Fruit fly (Drosophila melanogaster) whole organism, embryonic: Measurements from ENCODE around the gene CG10254.

Source experiments
- Atf-2 ChIP-seq: fragments of 200-800 bp; sonication (Bioruptor generic); optimal IDR thresholded peaks from 2 replicates; lab custom pipeline; 2016; ENCODE audit warnings: missing biosample characterization, missing genetic modification characterization
- CG10462 ChIP-seq: fragments of 200-800 bp; sonication (Bioruptor generic); optimal IDR thresholded peaks from 2 replicates; lab custom pipeline; 2016; ENCODE audit warnings: missing biosample characterization, missing genetic modification characterization
- CG12155 ChIP-seq: fragments of 200-800 bp; sonication (Bioruptor generic); optimal IDR thresholded peaks from 3 replicates; lab custom pipeline; 2016; ENCODE audit warnings: missing biosample characterization, missing genetic modification characterization
- CG12769 ChIP-seq: fragments of 200-800 bp; sonication (Bioruptor generic); optimal IDR thresholded peaks from 2 replicates; lab custom pipeline; 2019; ENCODE audit warnings: missing biosample characterization, mild to moderate bottlenecking, missing genetic modification characterization, moderate library complexity
- CG14860 ChIP-seq: fragments of 200-800 bp; sonication (Bioruptor generic); IDR thresholded peaks from 3 replicates; pipeline ENCODE4 v1.3.6; 2022; ENCODE audit warnings: missing biosample characterization, missing genetic modification characterization; ENCODE audit not compliant: partially characterized antibody
- CG15514 ChIP-seq: fragments of 200-800 bp; sonication (Bioruptor generic); optimal IDR thresholded peaks from 3 replicates; lab custom pipeline; 2017; ENCODE audit warnings: missing biosample characterization, missing genetic modification characterization, mild to moderate bottlenecking, moderate library complexity, missing genetic modification reagents
- CG16779 ChIP-seq: fragments of 200-800 bp; sonication (Bioruptor generic); IDR thresholded peaks from 2 replicates; pipeline ENCODE4 v1.3.6; 2022; ENCODE audit warnings: missing biosample characterization, missing genetic modification characterization
- CG17385 ChIP-seq: fragments of 200-800 bp; sonication (Bioruptor generic); optimal IDR thresholded peaks from 3 replicates; lab custom pipeline; 2018; ENCODE audit warnings: missing biosample characterization, mild to moderate bottlenecking, missing genetic modification characterization
- CG17568 ChIP-seq: fragments of 200-800 bp; sonication (Bioruptor generic); optimal IDR thresholded peaks from 2 replicates; lab custom pipeline; 2018; ENCODE audit warnings: missing biosample characterization, mild to moderate bottlenecking, missing genetic modification characterization, moderate library complexity
- CG18619 ChIP-seq: fragments of 200-800 bp; sonication (Bioruptor generic); optimal IDR thresholded peaks from 3 replicates; lab custom pipeline; 2017; ENCODE audit warnings: missing biosample characterization, mild to moderate bottlenecking, missing genetic modification characterization
- CG30020 ChIP-seq: fragments of 200-800 bp; optimal IDR thresholded peaks from 2 replicates; lab custom pipeline; 2019; ENCODE audit warnings: missing biosample characterization, mild to moderate bottlenecking, missing genetic modification characterization, moderate library complexity
- CG31388 ChIP-seq: fragments of 200-800 bp; sonication (Bioruptor generic); optimal IDR thresholded peaks from 2 replicates; lab custom pipeline; 2016; ENCODE audit warnings: missing biosample characterization, missing genetic modification characterization
- CG33557 ChIP-seq: fragments of 200-800 bp; sonication (Bioruptor generic); optimal IDR thresholded peaks from 2 replicates; lab custom pipeline; 2019; ENCODE audit warnings: missing biosample characterization, mild to moderate bottlenecking, missing genetic modification characterization, moderate library complexity
- CG3407 ChIP-seq: fragments of 200-800 bp; sonication (Bioruptor generic); optimal IDR thresholded peaks from 2 replicates; lab custom pipeline; 2018; ENCODE audit warnings: missing biosample characterization, mild to moderate bottlenecking, missing genetic modification characterization
- CG5953 ChIP-seq: fragments of 200-800 bp; sonication (Bioruptor generic); IDR thresholded peaks from 2 replicates; pipeline ENCODE4 v1.3.6; 2022; ENCODE audit warnings: missing biosample characterization, missing genetic modification characterization
- CG7556 ChIP-seq: fragments of 200-800 bp; sonication (Bioruptor generic); optimal IDR thresholded peaks from 2 replicates; lab custom pipeline; 2017; ENCODE audit warnings: missing biosample characterization, mild to moderate bottlenecking, missing genetic modification characterization
- CG7786 ChIP-seq: fragments of 200-800 bp; sonication (Bioruptor generic); optimal IDR thresholded peaks from 2 replicates; lab custom pipeline; 2016; ENCODE audit warnings: missing biosample characterization, missing genetic modification characterization
- CG9437 ChIP-seq: fragments of 200-800 bp; sonication (Bioruptor generic); optimal IDR thresholded peaks from 2 replicates; lab custom pipeline; 2018; ENCODE audit warnings: missing biosample characterization, mild to moderate bottlenecking, missing genetic modification characterization
- Dip3 ChIP-seq: fragments of 200-800 bp; sonication (Bioruptor generic); optimal IDR thresholded peaks from 3 replicates; lab custom pipeline; 2016; ENCODE audit warnings: missing biosample characterization, missing genetic modification characterization
- Dll ChIP-seq: fragments of 200-800 bp; sonication (Bioruptor generic); IDR thresholded peaks from 4 replicates; pipeline ENCODE4 v1.3.6; 2022; ENCODE audit warnings: missing biosample characterization, missing genetic modification characterization; ENCODE audit not compliant: partially characterized antibody
- Ets97D ChIP-seq: fragments of 200-800 bp; sonication (Bioruptor generic); optimal IDR thresholded peaks from 3 replicates; lab custom pipeline; 2016; ENCODE audit warnings: missing biosample characterization, missing genetic modification characterization
- HHEX ChIP-seq: fragments of 200-800 bp; sonication (Bioruptor generic); optimal IDR thresholded peaks from 3 replicates; lab custom pipeline; 2017; ENCODE audit warnings: missing biosample characterization, mild to moderate bottlenecking, missing genetic modification characterization, missing genetic modification reagents
- Hmr ChIP-seq: fragments of 200-800 bp; sonication (Bioruptor generic); optimal IDR thresholded peaks from 3 replicates; lab custom pipeline; 2017; ENCODE audit warnings: mild to moderate bottlenecking, missing biosample characterization, missing genetic modification reagents, missing genetic modification characterization
- MTF-1 ChIP-seq: fragments of 200-800 bp; sonication (Bioruptor generic); optimal IDR thresholded peaks from 2 replicates; lab custom pipeline; 2018; ENCODE audit warnings: missing biosample characterization, mild to moderate bottlenecking, missing genetic modification characterization, borderline replicate concordance
- Mes4 ChIP-seq: fragments of 200-800 bp; sonication (Bioruptor generic); optimal IDR thresholded peaks from 2 replicates; lab custom pipeline; 2016; ENCODE audit warnings: missing biosample characterization, missing genetic modification characterization
- Opbp ChIP-seq: fragments of 200-800 bp; sonication (Bioruptor generic); IDR thresholded peaks from 3 replicates; pipeline ENCODE4 v1.3.6; 2022; ENCODE audit warnings: missing biosample characterization, missing genetic modification characterization; ENCODE audit not compliant: partially characterized antibody
- Sox100B ChIP-seq: fragments of 200-800 bp; sonication (Bioruptor generic); optimal IDR thresholded peaks from 3 replicates; lab custom pipeline; 2018; ENCODE audit warnings: missing biosample characterization, mild to moderate bottlenecking, missing genetic modification characterization
- Vsx1 ChIP-seq: fragments of 200-800 bp; sonication (Bioruptor generic); optimal IDR thresholded peaks from 2 replicates; lab custom pipeline; 2017; ENCODE audit warnings: missing biosample characterization, mild to moderate bottlenecking, missing genetic modification characterization, missing genetic modification reagents
- az2 ChIP-seq: fragments of 200-800 bp; sonication (Bioruptor generic); optimal IDR thresholded peaks from 3 replicates; lab custom pipeline; 2016; ENCODE audit warnings: missing biosample characterization, missing genetic modification characterization
- crp ChIP-seq, 2 experiments: fragments of 200-800 bp; sonication (Bioruptor generic); optimal IDR thresholded peaks; 2 replicates in 1 of 2; 3 replicates in 1 of 2; lab custom pipeline; 2017; ENCODE audit warnings: missing biosample characterization in 2 of 2, missing genetic modification characterization in 2 of 2, mild to moderate bottlenecking in 1 of 2, moderate library complexity in 1 of 2
- dimm ChIP-seq: fragments of 200-800 bp; sonication (Bioruptor generic); IDR thresholded peaks from 2 replicates; pipeline ENCODE4 v1.3.6; 2022; ENCODE audit warnings: missing biosample characterization, missing genetic modification characterization
- dysf ChIP-seq: fragments of 200-800 bp; sonication (Bioruptor generic); IDR thresholded peaks from 3 replicates; pipeline ENCODE4 v1.3.6; 2022; ENCODE audit warnings: missing biosample characterization, missing genetic modification characterization
- esg ChIP-seq: fragments of 200-800 bp; sonication (Bioruptor generic); conservative IDR thresholded peaks from 2 replicates; pipeline ENCODE4 v1.3.6; 2022; ENCODE audit warnings: missing biosample characterization, missing genetic modification characterization
- fd3F ChIP-seq: fragments of 200-800 bp; sonication (Bioruptor generic); optimal IDR thresholded peaks from 2 replicates; lab custom pipeline; 2018; ENCODE audit warnings: missing biosample characterization, mild to moderate bottlenecking, missing genetic modification characterization, moderate library complexity
- gsb ChIP-seq: fragments of 200-800 bp; sonication (Bioruptor generic); IDR thresholded peaks from 2 replicates; pipeline ENCODE4 v1.3.6; 2022; ENCODE audit warnings: missing biosample characterization, missing genetic modification characterization
- gt ChIP-seq: fragments of 200-800 bp; sonication (Bioruptor generic); IDR thresholded peaks from 2 replicates; pipeline ENCODE4 v1.3.6; 2022; ENCODE audit warnings: missing biosample characterization, missing genetic modification characterization
- hkb ChIP-seq, 2 experiments: fragments of 200-800 bp in 1 of 2; fragments of >200 bp in 1 of 2; sonication (Bioruptor generic) in 1 of 2; IDR thresholded peaks in 1 of 2; optimal IDR thresholded peaks in 1 of 2; 2 replicates each; pipeline versions ENCODE4 v1.3.6 to Lab custom; 2017 to 2022; ENCODE audit warnings: missing biosample characterization in 1 of 2, missing genetic modification characterization in 1 of 2
- inv ChIP-seq: fragments of 200-800 bp; sonication (Bioruptor generic); IDR thresholded peaks from 2 replicates; pipeline ENCODE4 v1.3.6; 2022; ENCODE audit warnings: missing biosample characterization, missing genetic modification characterization; ENCODE audit not compliant: partially characterized antibody
- org-1 ChIP-seq: fragments of 200-800 bp; sonication (Bioruptor generic); optimal IDR thresholded peaks from 2 replicates; lab custom pipeline; 2017; ENCODE audit warnings: missing biosample characterization, missing genetic modification characterization
- pita ChIP-seq: fragments of 200-800 bp; sonication (Bioruptor generic); optimal IDR thresholded peaks from 2 replicates; lab custom pipeline; 2017; ENCODE audit warnings: missing biosample characterization, mild to moderate bottlenecking, missing genetic modification characterization
- sens-2 ChIP-seq: fragments of 200-800 bp; sonication (Bioruptor generic); IDR thresholded peaks from 2 replicates; pipeline ENCODE4 v1.3.6; 2022; ENCODE audit warnings: missing biosample characterization, missing genetic modification characterization
- sima ChIP-seq: fragments of 200-800 bp; sonication (Bioruptor generic); optimal IDR thresholded peaks from 2 replicates; lab custom pipeline; 2016; ENCODE audit warnings: missing biosample characterization, missing genetic modification characterization
- slbo ChIP-seq: fragments of 200-800 bp; sonication (Bioruptor generic); IDR thresholded peaks from 2 replicates; pipeline ENCODE4 v1.3.6; 2022; ENCODE audit warnings: missing biosample characterization, missing genetic modification characterization
- sna ChIP-seq: fragments of 200-800 bp; sonication (Bioruptor generic); IDR thresholded peaks from 2 replicates; pipeline ENCODE4 v1.3.6; 2022; ENCODE audit warnings: missing biosample characterization, missing genetic modification characterization; ENCODE audit not compliant: partially characterized antibody
- tll ChIP-seq, 2 experiments: fragments of 200-800 bp in 1 of 2; fragments of >200 bp in 1 of 2; sonication (Bioruptor generic) in 1 of 2; optimal IDR thresholded peaks; 2 replicates each; lab custom pipeline; 2017 to 2019; ENCODE audit warnings: missing biosample characterization in 2 of 2, missing genetic modification characterization in 2 of 2, mild to moderate bottlenecking in 1 of 2, moderate library complexity in 1 of 2
- unpg ChIP-seq: fragments of 200-800 bp; sonication (Bioruptor generic); optimal IDR thresholded peaks from 3 replicates; lab custom pipeline; 2018; ENCODE audit warnings: missing biosample characterization, mild to moderate bottlenecking, missing genetic modification characterization, moderate library complexity
- wdn ChIP-seq: fragments of 200-800 bp; sonication (Bioruptor generic); IDR thresholded peaks from 2 replicates; pipeline ENCODE4 v1.3.6; 2022; ENCODE audit warnings: missing biosample characterization, missing genetic modification characterization

Gene CG10254

dm6 chr3R:23678349-23679193, 16.2 kb downstream of the CG10254 start, which contains the start of gene GILT2 (continued):
- no peak for TF ChIP-seq Dll
- peak; percentile 13 for TF ChIP-seq CG7786
- peak; percentile 62 for TF ChIP-seq CG30020
- peak; percentile 94 for TF ChIP-seq slbo (GFP tag; lab: Robert Waterston, UW)
- TF ChIP-seq pita (GFP tag; lab: Kevin White, UChicago) = no peak
- peak; percentile 89 for TF ChIP-seq CG18619 (GFP tag; lab: Kevin White, UChicago)
- no peak for TF ChIP-seq sima (GFP tag; lab: Kevin White, UChicago)
- TF ChIP-seq CG31388 = peak; percentile 76
- peak; percentile 79 for TF ChIP-seq org-1
- TF ChIP-seq CG12155 (GFP tag; lab: Kevin White, UChicago) = peak; percentile 78
- peak; percentile 83 for TF ChIP-seq gsb (GFP tag; lab: Robert Waterston, UW)
- TF ChIP-seq MTF-1 = peak; percentile 76
- TF ChIP-seq Mes4 (GFP tag; lab: Kevin White, UChicago) = peak; percentile 7
- peak in 1 of 2 experiments; percentile 12 for TF ChIP-seq tll (GFP tag; optimal IDR thresholded peaks at IDR 0.05; lab: Kevin White, UChicago)
- TF ChIP-seq Atf-2 (GFP tag; lab: Kevin White, UChicago) = peak; percentile 37
- peak; percentile 80 for TF ChIP-seq dimm
- peak; percentile 80 for TF ChIP-seq CG9437 (GFP tag; lab: Kevin White, UChicago)
- peak; percentile 26 for TF ChIP-seq Dip3 (GFP tag; lab: Kevin White, UChicago)
- TF ChIP-seq CG5953 (GFP tag; lab: Robert Waterston, UW) = peak; percentile 82
- peak; percentile 92 for TF ChIP-seq unpg (GFP tag; lab: Kevin White, UChicago)
- peak; percentile 76 for TF ChIP-seq gt (GFP tag; lab: Robert Waterston, UW)
- TF ChIP-seq CG10462 = peak; percentile 77
- peak; percentile 95 for TF ChIP-seq dysf
- peak; percentile 91 for TF ChIP-seq CG17385 (GFP tag; lab: Kevin White, UChicago)
- TF ChIP-seq hkb (optimal IDR thresholded peaks at IDR 0.05; lab: Kevin White, UChicago) = no peak
- TF ChIP-seq hkb (GFP tag; IDR thresholded peaks at IDR 0.05; lab: Robert Waterston, UW) = peak; percentile 95
- TF ChIP-seq wdn (GFP tag; lab: Robert Waterston, UW) = peak; percentile 79
- TF ChIP-seq CG3407 (GFP tag; lab: Kevin White, UChicago) = peak; percentile 79
- peak; percentile 83 for TF ChIP-seq Vsx1 (GFP tag; lab: Kevin White, UChicago)
- peak; percentile 89 for TF ChIP-seq esg (GFP tag; lab: Robert Waterston, UW)
- no peak for TF ChIP-seq CG17568 (GFP tag; lab: Kevin White, UChicago)
- no peak for TF ChIP-seq Opbp (GFP tag; lab: Robert Waterston, UW)
- peak; percentile 83 for TF ChIP-seq fd3F
- TF ChIP-seq Ets97D (GFP tag; lab: Kevin White, UChicago) = peak; percentile 48
- TF ChIP-seq CG14860 (GFP tag; lab: Robert Waterston, UW) = no peak
- TF ChIP-seq CG15514 (GFP tag; lab: Kevin White, UChicago) = peak; percentile 85
- peak; percentile 87 for TF ChIP-seq Hmr (GFP tag; lab: Kevin White, UChicago)
- TF ChIP-seq inv (GFP tag; lab: Robert Waterston, UW) = no peak
- peak; percentile 91 for TF ChIP-seq Sox100B (GFP tag; lab: Kevin White, UChicago)
- TF ChIP-seq sna (GFP tag; lab: Robert Waterston, UW) = no peak
- TF ChIP-seq CG33557 (GFP tag; lab: Kevin White, UChicago) = peak; percentile 88
- peak; percentile 76 for TF ChIP-seq sens-2 (GFP tag; lab: Robert Waterston, UW)
- TF ChIP-seq HHEX (GFP tag; lab: Kevin White, UChicago) = peak; percentile 92
- peak in 1 of 2 experiments; percentile 59 for TF ChIP-seq crp (GFP tag; optimal IDR thresholded peaks at IDR 0.05; lab: Kevin White, UChicago)
- 0 out of 2 replicates have a peak, but pooled peaks have one; percentile 32 for TF ChIP-seq CG16779 (GFP tag; lab: Robert Waterston, UW)
- peak; percentile 91 for TF ChIP-seq CG7556 (GFP tag; lab: Kevin White, UChicago)
- TF ChIP-seq az2 (GFP tag; lab: Kevin White, UChicago) = peak; percentile 90
- TF ChIP-seq CG12769 (tag; lab: Kevin White, UChicago) = no peak
